Fruit fly (Drosophila melanogaster): ENCODE results near the gene mbf1.

DNA sequence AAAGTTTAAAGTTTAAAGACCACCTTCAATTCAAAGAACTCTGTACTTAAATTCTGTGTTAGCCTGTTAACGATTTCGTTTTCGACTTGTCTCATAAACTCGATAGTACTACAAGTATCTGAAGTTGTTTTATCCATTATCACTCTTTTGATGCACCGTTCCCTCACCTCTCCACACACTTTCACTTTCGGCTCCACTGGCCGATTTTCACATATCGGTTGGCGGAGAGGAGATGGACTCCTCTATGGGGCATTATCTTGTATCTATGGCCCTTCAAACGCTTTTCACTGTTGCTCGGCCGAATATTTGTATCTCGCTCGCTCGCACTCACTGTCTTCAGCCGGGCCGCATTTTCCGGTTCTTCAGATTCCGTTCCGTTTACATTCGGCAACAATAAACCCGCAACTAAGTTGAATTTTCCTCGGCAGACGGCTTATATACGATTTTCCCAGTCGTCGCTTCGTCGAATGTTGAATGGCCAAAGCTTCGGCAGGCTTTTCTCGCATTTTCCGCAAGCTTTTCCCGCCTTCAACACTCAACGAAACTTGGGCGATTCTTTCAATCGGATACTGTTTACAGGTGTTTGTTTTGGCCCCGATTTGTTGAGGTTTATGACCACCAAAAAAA is 31.1 kb upstream of the mbf1 start, which contains the start of gene CG43373:
- TF ChIP-seq nmo (GFP tag; optimal IDR thresholded peaks at IDR 0.05) (no peak), Mad (GFP tag; optimal IDR thresholded peaks at IDR 0.05) (no peak), chinmo (GFP tag; IDR thresholded peaks at IDR 0.05; ENCODE audit: partially characterized antibody) (no peak), prd (optimal IDR thresholded peaks at IDR 0.05) (no peak), prd (GFP tag; IDR thresholded peaks at IDR 0.05) (no peak), fru (optimal IDR thresholded peaks at IDR 0.05) (no peak), Dll (GFP tag; IDR thresholded peaks at IDR 0.05; ENCODE audit: partially characterized antibody) (no peak), Hr78 (GFP tag; optimal IDR thresholded peaks at IDR 0.05) (no peak), CG6765 (GFP tag; optimal IDR thresholded peaks at IDR 0.05) (no peak), NFAT (GFP tag; IDR thresholded peaks at IDR 0.05) (0 out of 2 replicates have a peak, but pooled peaks have one; percentile 7), CG11085 (GFP tag; IDR thresholded peaks at IDR 0.05) (no peak), Doc3 (GFP tag; IDR thresholded peaks at IDR 0.05; ENCODE audit: partially characterized antibody) (no peak), psq (GFP tag; optimal IDR thresholded peaks at IDR 0.05) (no peak)

Data from whole organism, embryonic.